Worm (Caenorhabditis elegans): ENCODE measurements around the gene ZK418.7.
"Not testable (repeated sequence)": the region's sequence is repeated elsewhere in the genome, so short reads cannot be mapped to it uniquely, and the experiment has no call there.

ZK418.7 gene

ce11 chrIII:7080689-7081088 lies at the start of gene ZK418.7:
ZK418.7 (minus strand) TSS chrIII:7080789.
- no peak for TF ChIP-seq tbx-37 (GFP tag; conservative IDR thresholded peaks at IDR 0.05)
- no peak for TF ChIP-seq tra-4 (tag; optimal IDR thresholded peaks at IDR 0.05)
- no peak for TF ChIP-seq hnd-1 (tag; optimal IDR thresholded peaks at IDR 0.05)
- no peak for TF ChIP-seq ama-1 (optimal IDR thresholded peaks at IDR 0.05)

ce11 chrIII:7128601-7129000 lies 48.0 kb upstream of the ZK418.7 start, which contains the start of gene viro-2:
viro-2 (plus strand) TSS chrIII:7128901.
- not testable (repeated sequence) for TF ChIP-seq ets-7 (tag; optimal IDR thresholded peaks at IDR 0.05); hmg-4 (GFP tag; optimal IDR thresholded peaks at IDR 0.05); flt-1 (GFP tag; IDR thresholded peaks at IDR 0.05)

DNA sequence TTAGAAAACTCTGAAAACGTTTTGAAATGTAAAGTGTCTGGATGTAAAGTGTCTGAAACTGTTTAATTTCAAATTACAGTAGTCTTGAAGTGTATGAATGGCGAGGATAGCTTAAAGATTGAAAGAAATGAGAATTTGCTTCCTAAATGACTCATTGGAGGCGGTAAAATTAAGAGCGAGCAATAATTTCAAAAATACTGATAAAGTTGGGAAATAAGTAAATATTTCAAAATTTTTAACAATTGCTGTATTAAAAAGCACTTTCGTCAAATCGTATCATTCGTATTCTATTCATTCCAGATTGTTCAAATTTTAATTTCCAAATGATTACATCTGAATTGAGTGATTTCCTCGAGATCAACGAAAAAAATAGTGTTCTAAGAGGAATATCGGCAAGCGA lies 43.8 kb upstream of the ZK418.7 start, which contains the start of gene B0280.2:
TSS of gene B0280.2 (plus strand) at position 301 of the 400 bp plus-strand sequence.
- TF ChIP-seq pes-1 (GFP tag; IDR thresholded peaks at IDR 0.05): no peak
- no peak for TF ChIP-seq F13C5.2 (tag; optimal IDR thresholded peaks at IDR 0.05)
- TF ChIP-seq hnd-1 (tag; optimal IDR thresholded peaks at IDR 0.05): no peak
- TF ChIP-seq hmg-4 (GFP tag; optimal IDR thresholded peaks at IDR 0.05): no peak
- no peak for TF ChIP-seq tbx-37 (GFP tag; conservative IDR thresholded peaks at IDR 0.05)
- TF ChIP-seq B0310.2 (tag; optimal IDR thresholded peaks at IDR 0.05): no peak
- TF ChIP-seq flt-1 (GFP tag; IDR thresholded peaks at IDR 0.05): no peak
- TF ChIP-seq scrt-1 (GFP tag; IDR thresholded peaks at IDR 0.05): no peak
- TF ChIP-seq sea-1 (GFP tag; conservative IDR thresholded peaks at IDR 0.05): no peak
- TF ChIP-seq tra-4 (tag; optimal IDR thresholded peaks at IDR 0.05): no peak
- TF ChIP-seq ets-7 (tag; optimal IDR thresholded peaks at IDR 0.05): no peak
- TF ChIP-seq ceh-36 (tag; optimal IDR thresholded peaks at IDR 0.05): no peak
- TF ChIP-seq tbx-11 (GFP tag; IDR thresholded peaks at IDR 0.05): no peak
- TF ChIP-seq ceh-13 (GFP tag; optimal IDR thresholded peaks at IDR 0.05): no peak
- no peak for TF ChIP-seq ama-1 (optimal IDR thresholded peaks at IDR 0.05)
- no peak for TF ChIP-seq hmbx-1 (tag; optimal IDR thresholded peaks at IDR 0.05)
- TF ChIP-seq aly-1 (tag; optimal IDR thresholded peaks at IDR 0.05): no peak

- no peak for TF ChIP-seq sea-1 (GFP tag; conservative IDR thresholded peaks at IDR 0.05)
- TF ChIP-seq F13C5.2 (tag; optimal IDR thresholded peaks at IDR 0.05): no peak
- no peak for TF ChIP-seq tbx-37 (GFP tag; conservative IDR thresholded peaks at IDR 0.05)
- TF ChIP-seq tra-4 (tag; optimal IDR thresholded peaks at IDR 0.05): no peak
- TF ChIP-seq scrt-1 (GFP tag; IDR thresholded peaks at IDR 0.05): no peak
- no peak for TF ChIP-seq hnd-1 (tag; optimal IDR thresholded peaks at IDR 0.05)
Observed at ce11 chrIII:7122860-7123259, 42.3 kb upstream of the ZK418.7 start, which contains the start of the genes B0280.9 and rpia-1. B0280.9 (minus strand) TSS chrIII:7122895. rpia-1 (plus strand) TSS chrIII:7123128.

DNA sequence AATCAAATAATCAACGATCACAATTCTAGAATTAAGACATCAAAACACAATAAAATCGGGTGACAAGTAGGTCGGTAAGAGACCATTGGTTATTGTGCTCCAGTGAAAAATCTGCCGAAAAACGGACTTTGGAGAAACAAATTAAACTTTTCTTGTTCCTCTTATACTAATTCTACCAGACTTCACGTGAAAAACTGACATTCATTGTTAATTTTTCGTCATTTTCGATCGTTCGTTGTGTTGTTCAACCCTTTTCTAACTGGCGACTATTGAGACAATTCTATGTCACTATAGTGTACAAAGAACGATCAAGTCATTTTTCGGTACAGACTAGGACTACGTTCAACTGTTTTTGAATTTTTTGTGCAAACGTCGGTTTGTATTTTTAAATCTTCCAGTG lies 39.9 kb upstream of the ZK418.7 start:
- TF ChIP-seq hmg-4 (GFP tag; optimal IDR thresholded peaks at IDR 0.05): no peak
- TF ChIP-seq tbx-37 (GFP tag; conservative IDR thresholded peaks at IDR 0.05): no peak

DNA sequence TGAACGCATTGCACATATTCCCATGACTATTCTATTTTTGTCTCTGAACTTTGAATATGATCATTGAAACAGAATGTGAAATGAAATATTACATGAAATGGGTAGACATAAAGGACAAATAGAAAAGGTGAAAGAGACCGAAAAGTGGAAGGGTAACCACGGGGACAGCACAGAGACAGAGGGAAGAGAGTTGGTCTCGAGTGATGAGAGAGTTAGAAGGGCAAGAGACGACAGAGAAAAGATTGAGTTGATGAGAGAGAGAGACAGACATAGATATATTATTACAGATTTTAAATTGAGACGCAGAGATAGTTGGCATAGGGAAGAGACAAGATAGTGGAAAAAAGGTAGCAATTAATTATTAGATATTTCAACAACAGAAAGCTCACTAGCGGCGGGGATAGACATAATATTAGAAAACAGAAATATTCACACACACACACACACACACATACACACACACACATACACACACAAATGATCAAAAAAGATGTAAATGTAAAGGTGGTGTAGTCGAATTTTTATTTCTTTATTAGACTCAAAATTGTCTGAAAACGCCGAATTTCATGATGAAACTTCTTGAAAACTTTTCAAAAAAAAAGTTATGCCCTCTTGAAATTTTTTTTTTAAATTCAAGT lies 36.1 kb upstream of the ZK418.7 start:
- no peak for TF ChIP-seq ceh-13 (GFP tag; optimal IDR thresholded peaks at IDR 0.05)

ce11 chrIII:7114952-7115488 lies 34.4 kb upstream of the ZK418.7 start, which contains the start of gene nhr-10:
nhr-10 (minus strand) TSS chrIII:7115438.
- no peak for TF ChIP-seq scrt-1 (GFP tag; IDR thresholded peaks at IDR 0.05)
- TF ChIP-seq hnd-1 (tag; optimal IDR thresholded peaks at IDR 0.05): no peak
- no peak for TF ChIP-seq sea-1 (GFP tag; conservative IDR thresholded peaks at IDR 0.05)
- TF ChIP-seq hmbx-1 (tag; optimal IDR thresholded peaks at IDR 0.05): no peak
- TF ChIP-seq tbx-11 (GFP tag; IDR thresholded peaks at IDR 0.05): no peak
- no peak for TF ChIP-seq B0310.2 (tag; optimal IDR thresholded peaks at IDR 0.05)
- TF ChIP-seq ets-7 (tag; optimal IDR thresholded peaks at IDR 0.05): no peak
- no peak for TF ChIP-seq tbx-37 (GFP tag; conservative IDR thresholded peaks at IDR 0.05)
- no peak for TF ChIP-seq ceh-36 (tag; optimal IDR thresholded peaks at IDR 0.05)
- no peak for TF ChIP-seq aly-1 (tag; optimal IDR thresholded peaks at IDR 0.05)
- no peak for TF ChIP-seq flt-1 (GFP tag; IDR thresholded peaks at IDR 0.05)
- no peak for TF ChIP-seq pes-1 (GFP tag; IDR thresholded peaks at IDR 0.05)
- TF ChIP-seq hmg-4 (GFP tag; optimal IDR thresholded peaks at IDR 0.05): no peak

ce11 chrIII:7112285-7112684 lies 31.7 kb upstream of the ZK418.7 start:
- no peak for TF ChIP-seq hmg-4 (GFP tag; optimal IDR thresholded peaks at IDR 0.05)
- TF ChIP-seq scrt-1 (GFP tag; IDR thresholded peaks at IDR 0.05): no peak
- no peak for TF ChIP-seq tbx-11 (GFP tag; IDR thresholded peaks at IDR 0.05)
- TF ChIP-seq hmbx-1 (tag; optimal IDR thresholded peaks at IDR 0.05): no peak
- no peak for TF ChIP-seq tra-4 (tag; optimal IDR thresholded peaks at IDR 0.05)
- no peak for TF ChIP-seq flt-1 (GFP tag; IDR thresholded peaks at IDR 0.05)
- TF ChIP-seq pes-1 (GFP tag; IDR thresholded peaks at IDR 0.05): no peak
- TF ChIP-seq hnd-1 (tag; optimal IDR thresholded peaks at IDR 0.05): no peak
- no peak for TF ChIP-seq aly-1 (tag; optimal IDR thresholded peaks at IDR 0.05)
- no peak for TF ChIP-seq B0310.2 (tag; optimal IDR thresholded peaks at IDR 0.05)
- no peak for TF ChIP-seq ceh-13 (GFP tag; optimal IDR thresholded peaks at IDR 0.05)
- no peak for TF ChIP-seq ets-7 (tag; optimal IDR thresholded peaks at IDR 0.05)
- no peak for TF ChIP-seq ceh-36 (tag; optimal IDR thresholded peaks at IDR 0.05)
- TF ChIP-seq sea-1 (GFP tag; conservative IDR thresholded peaks at IDR 0.05): no peak
